Worm (Caenorhabditis elegans) whole organism, young adult: Measurements from ENCODE around the gene W07G4.2.

Source experiments
- B0019.2 ChIP-seq: fragments of 200-800 bp; sonication (Bioruptor generic); conservative IDR thresholded peaks from 2 replicates; pipeline ENCODE4 v1.3.6; 2022; ENCODE audit warnings: missing genetic modification reagents, missing genetic modification characterization, missing compliant biosample characterization
- lin-40 ChIP-seq: sonication (generic microtip); optimal IDR thresholded peaks from 2 replicates; lab custom pipeline; 2016; ENCODE audit warnings: missing genetic modification characterization, mild to moderate bottlenecking, missing compliant biosample characterization, missing genotype, missing genetic modification reagents
- tbp1 ChIP-seq: fragments of 200-800 bp; sonication (Bioruptor generic); optimal IDR thresholded peaks from 2 replicates; lab custom pipeline; 2018; ENCODE audit warnings: mild to moderate bottlenecking, missing genetic modification characterization, missing compliant biosample characterization

DNA sequence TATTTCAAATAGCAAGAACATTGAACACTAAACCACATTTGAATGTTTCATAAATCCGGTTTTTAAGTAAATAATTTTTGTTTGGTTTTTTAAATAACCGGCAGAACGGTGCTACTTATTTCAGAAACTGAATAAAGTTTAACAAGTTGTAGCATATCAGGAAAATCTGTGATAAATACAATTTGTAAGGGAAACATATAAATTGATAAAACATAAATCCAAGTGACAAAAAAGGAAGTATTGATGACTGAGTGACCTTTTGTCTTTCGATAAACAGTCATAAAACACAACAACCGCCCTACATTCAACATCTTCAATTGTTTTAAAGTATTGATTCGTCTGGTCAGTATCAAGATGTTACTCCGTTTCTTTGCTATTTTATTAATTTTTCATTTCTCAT lies 41.1 kb downstream of the W07G4.2 start, which contains the start of gene far-5:
- TF ChIP-seq tbp1 (GFP tag; lab: Kevin White, UChicago) (no peak), lin-40 (tag; lab: Kevin White, UChicago) (no peak), B0019.2 (GFP tag; lab: Robert Waterston, UW) (no peak)
